Fruit fly (Drosophila melanogaster) whole organism, prepupa: ENCODE measurements around the gene VGlut.

ENCODE experiments used
- CG10669 ChIP-seq: fragments of 200-800 bp; sonication (Bioruptor generic); optimal IDR thresholded peaks from 3 replicates; lab custom pipeline; 2018; ENCODE audit warnings: missing biosample characterization, mild to moderate bottlenecking, missing genetic modification characterization, moderate library complexity
- CG11294 ChIP-seq: fragments of 200-800 bp; sonication (Bioruptor generic); IDR thresholded peaks from 2 replicates; pipeline ENCODE4 v1.3.6; 2022; ENCODE audit warnings: missing biosample characterization, missing genetic modification characterization
- CG11762 ChIP-seq: fragments of 200-800 bp; sonication (Bioruptor generic); optimal IDR thresholded peaks from 3 replicates; lab custom pipeline; 2016; ENCODE audit warnings: missing biosample characterization, missing genetic modification characterization; ENCODE audit not compliant: insufficient read depth
- CG11902 ChIP-seq: fragments of 200-800 bp; sonication (Bioruptor generic); optimal IDR thresholded peaks from 3 replicates; lab custom pipeline; 2016; ENCODE audit warnings: missing biosample characterization, missing genetic modification characterization
- CG15336 ChIP-seq: fragments of 200-800 bp; sonication (Bioruptor generic); IDR thresholded peaks from 2 replicates; pipeline ENCODE4 v1.3.6; 2022; ENCODE audit warnings: missing biosample characterization, missing genetic modification characterization
- CG1621 ChIP-seq: fragments of 200-800 bp; sonication (Bioruptor generic); optimal IDR thresholded peaks from 3 replicates; lab custom pipeline; 2018; ENCODE audit warnings: missing biosample characterization, mild to moderate bottlenecking, missing genetic modification characterization
- CG16779 ChIP-seq: fragments of 200-800 bp; sonication (Bioruptor generic); optimal IDR thresholded peaks from 3 replicates; lab custom pipeline; 2017; ENCODE audit warnings: missing biosample characterization, mild to moderate bottlenecking, missing genetic modification characterization
- CG3032 ChIP-seq: fragments of 200-800 bp; optimal IDR thresholded peaks from 2 replicates; lab custom pipeline; 2019; ENCODE audit warnings: missing biosample characterization, mild to moderate bottlenecking, missing genetic modification characterization, moderate library complexity
- CG31627 ChIP-seq: fragments of 200-800 bp; sonication (Bioruptor generic); optimal IDR thresholded peaks from 3 replicates; lab custom pipeline; 2016; ENCODE audit warnings: missing biosample characterization, missing genetic modification characterization
- CG32006 ChIP-seq: fragments of 200-800 bp; sonication (Bioruptor generic); optimal IDR thresholded peaks from 3 replicates; lab custom pipeline; 2017; ENCODE audit warnings: missing biosample characterization, mild to moderate bottlenecking, missing genetic modification characterization
- CG34406 ChIP-seq: fragments of 200-800 bp; sonication (Bioruptor generic); optimal IDR thresholded peaks from 3 replicates; lab custom pipeline; 2016; ENCODE audit warnings: missing biosample characterization, missing genetic modification characterization
- CG4318 ChIP-seq: fragments of 200-800 bp; sonication (Bioruptor generic); optimal IDR thresholded peaks from 3 replicates; lab custom pipeline; 2017; ENCODE audit warnings: missing biosample characterization, mild to moderate bottlenecking, missing genetic modification characterization
- CG6163 ChIP-seq: fragments of 200-800 bp; sonication (Bioruptor generic); IDR thresholded peaks from 3 replicates; pipeline ENCODE4 v1.3.6; 2022; ENCODE audit warnings: missing biosample characterization, missing genetic modification characterization
- CG6276 ChIP-seq: fragments of 200-800 bp; sonication (Bioruptor generic); optimal IDR thresholded peaks from 2 replicates; lab custom pipeline; 2017; ENCODE audit warnings: missing biosample characterization, mild to moderate bottlenecking, missing genetic modification characterization
- CG6808 ChIP-seq: fragments of 200-800 bp; sonication (Bioruptor generic); optimal IDR thresholded peaks from 3 replicates; lab custom pipeline; 2017; ENCODE audit warnings: missing biosample characterization, missing genetic modification characterization, mild to moderate bottlenecking, moderate library complexity, missing genetic modification reagents
- CG6854 ChIP-seq: fragments of 200-800 bp; sonication (Bioruptor generic); optimal IDR thresholded peaks from 2 replicates; lab custom pipeline; 2017; ENCODE audit warnings: missing biosample characterization, mild to moderate bottlenecking, missing genetic modification characterization
- CG7368 ChIP-seq: fragments of 200-800 bp; sonication (Bioruptor generic); optimal IDR thresholded peaks from 3 replicates; lab custom pipeline; 2016; ENCODE audit warnings: missing biosample characterization, missing genetic modification characterization
- CG8119 ChIP-seq: fragments of 200-800 bp; sonication (Bioruptor generic); IDR thresholded peaks from 3 replicates; pipeline ENCODE4 v1.3.6; 2022; ENCODE audit warnings: missing biosample characterization, missing genetic modification characterization
- CG8319 ChIP-seq: fragments of 200-800 bp; sonication (Bioruptor generic); optimal IDR thresholded peaks from 3 replicates; lab custom pipeline; 2016; ENCODE audit warnings: missing biosample characterization, missing genetic modification characterization
- CG8632 ChIP-seq: fragments of 200-800 bp; sonication (Bioruptor generic); optimal IDR thresholded peaks from 3 replicates; lab custom pipeline; 2016; ENCODE audit warnings: missing biosample characterization, missing genetic modification characterization
- Eip75B ChIP-seq: fragments of 200-800 bp; sonication (Bioruptor generic); optimal IDR thresholded peaks from 3 replicates; lab custom pipeline; 2016; ENCODE audit warnings: missing biosample characterization, missing genetic modification characterization
- Eip78C ChIP-seq: fragments of 200-800 bp; sonication (Bioruptor generic); peaks from one replicate; lab custom pipeline; 2016; ENCODE audit warnings: missing biosample characterization, missing genetic modification characterization
- Ets21C ChIP-seq: fragments of 200-800 bp; sonication (Bioruptor generic); optimal IDR thresholded peaks from 3 replicates; lab custom pipeline; 2016; ENCODE audit warnings: missing biosample characterization, missing genetic modification characterization
- Ets96B ChIP-seq: fragments of 200-800 bp; optimal IDR thresholded peaks from 2 replicates; lab custom pipeline; 2019; ENCODE audit warnings: missing biosample characterization, mild to moderate bottlenecking, missing genetic modification characterization, moderate library complexity
- Hr39 ChIP-seq: fragments of 200-800 bp; sonication (Bioruptor generic); optimal IDR thresholded peaks from 2 replicates; lab custom pipeline; 2016; ENCODE audit warnings: missing biosample characterization, missing genetic modification characterization
- Lpt ChIP-seq: fragments of 200-800 bp; sonication (Bioruptor generic); optimal IDR thresholded peaks from 3 replicates; lab custom pipeline; 2016; ENCODE audit warnings: missing biosample characterization, missing genetic modification characterization
- Met ChIP-seq: fragments of 200-800 bp; sonication (Bioruptor generic); optimal IDR thresholded peaks from 3 replicates; lab custom pipeline; 2016; ENCODE audit warnings: missing biosample characterization, missing genetic modification characterization
- OdsH ChIP-seq: fragments of 200-800 bp; sonication (Bioruptor generic); optimal IDR thresholded peaks from 3 replicates; lab custom pipeline; 2016; ENCODE audit warnings: missing biosample characterization, missing genetic modification characterization
- Smox ChIP-seq: fragments of 200-800 bp; sonication (Bioruptor generic); optimal IDR thresholded peaks from 3 replicates; lab custom pipeline; 2016; ENCODE audit warnings: missing biosample characterization, missing genetic modification characterization
- Sox102F ChIP-seq: fragments of 200-800 bp; sonication (Bioruptor generic); optimal IDR thresholded peaks from 2 replicates; lab custom pipeline; 2016; ENCODE audit warnings: missing biosample characterization, mild to moderate bottlenecking, missing genetic modification characterization
- Sox14 ChIP-seq: fragments of 200-800 bp; sonication (Bioruptor generic); optimal IDR thresholded peaks from 3 replicates; lab custom pipeline; 2016; ENCODE audit warnings: missing biosample characterization, missing genetic modification characterization
- acj6 ChIP-seq: fragments of 200-800 bp; sonication (Bioruptor generic); optimal IDR thresholded peaks from 3 replicates; lab custom pipeline; 2016; ENCODE audit warnings: missing biosample characterization, missing genetic modification characterization
- cyc ChIP-seq: fragments of 200-800 bp; sonication (Bioruptor generic); optimal IDR thresholded peaks from 3 replicates; lab custom pipeline; 2016; ENCODE audit warnings: missing biosample characterization, missing genetic modification characterization
- dac ChIP-seq: fragments of 200-800 bp; sonication (Bioruptor generic); optimal IDR thresholded peaks from 2 replicates; lab custom pipeline; 2017; ENCODE audit warnings: missing biosample characterization, mild to moderate bottlenecking, missing genetic modification characterization
- dsx ChIP-seq: fragments of 200-800 bp; optimal IDR thresholded peaks from 3 replicates; lab custom pipeline; 2019; ENCODE audit warnings: missing biosample characterization, mild to moderate bottlenecking, missing genetic modification characterization, moderate library complexity; ENCODE audit not compliant: poor library complexity, severe bottlenecking
- eg ChIP-seq: fragments of 200-800 bp; sonication (Bioruptor generic); IDR thresholded peaks from 3 replicates; pipeline ENCODE4 v1.3.6; 2022; ENCODE audit warnings: missing biosample characterization, missing genetic modification characterization
- esn ChIP-seq: fragments of 200-800 bp; sonication (Bioruptor generic); optimal IDR thresholded peaks from 2 replicates; lab custom pipeline; 2016; ENCODE audit warnings: missing biosample characterization, mild to moderate bottlenecking, missing genetic modification characterization, moderate library complexity
- fd59A ChIP-seq: fragments of 200-800 bp; sonication (Bioruptor generic); optimal IDR thresholded peaks from 2 replicates; lab custom pipeline; 2017; ENCODE audit warnings: missing biosample characterization, mild to moderate bottlenecking, missing genetic modification characterization, missing genetic modification reagents
- net ChIP-seq: fragments of 200-800 bp; sonication (Bioruptor generic); optimal IDR thresholded peaks from 3 replicates; lab custom pipeline; 2016; ENCODE audit warnings: missing biosample characterization, missing genetic modification characterization
- pdm3 ChIP-seq: fragments of 200-800 bp; sonication (Bioruptor generic); optimal IDR thresholded peaks from 3 replicates; lab custom pipeline; 2016; ENCODE audit warnings: missing biosample characterization, missing genetic modification characterization
- salr ChIP-seq, 2 experiments: fragments of 200-800 bp; sonication (Bioruptor generic); optimal IDR thresholded peaks; 3 replicates each; lab custom pipeline; 2016 to 2018; ENCODE audit warnings: missing biosample characterization in 2 of 2, missing genetic modification characterization in 2 of 2, mild to moderate bottlenecking in 1 of 2
- spab ChIP-seq: fragments of 200-800 bp; sonication (Bioruptor generic); optimal IDR thresholded peaks from 2 replicates; lab custom pipeline; 2017; ENCODE audit warnings: missing biosample characterization, mild to moderate bottlenecking, missing genetic modification characterization, missing genetic modification reagents
- ss ChIP-seq, 2 experiments: fragments of 200-800 bp; sonication (Bioruptor generic); optimal IDR thresholded peaks; 2 replicates in 1 of 2; 3 replicates in 1 of 2; lab custom pipeline; 2017 to 2018; ENCODE audit warnings: mild to moderate bottlenecking in 2 of 2, missing biosample characterization in 2 of 2, missing genetic modification characterization in 2 of 2, moderate library complexity in 1 of 2
- svp ChIP-seq: fragments of 200-800 bp; sonication (Bioruptor generic); peaks from one replicate; lab custom pipeline; 2016; ENCODE audit warnings: missing biosample characterization, missing genetic modification characterization
- topi ChIP-seq: fragments of 200-800 bp; sonication (Bioruptor generic); optimal IDR thresholded peaks from 3 replicates; lab custom pipeline; 2016; ENCODE audit warnings: missing biosample characterization, missing genetic modification characterization

The VGlut gene

dm6 chr2L:2390589-2390988 is 9.5 kb upstream of the VGlut start, which contains the start of gene CG43750:
Gene CG43750, minus strand, starts transcription at chr2L:2390689.
- TF ChIP-seq CG11294 (no peak), Sox14 (no peak), eg (GFP tag; lab: Robert Waterston, UW) (no peak), CG8319 (GFP tag; lab: Kevin White, UChicago) (no peak), Lpt (GFP tag; lab: Kevin White, UChicago) (no peak), Ets21C (GFP tag; lab: Kevin White, UChicago) (no peak), CG3032 (tag; lab: Kevin White, UChicago) (no peak)

dm6 chr2L:2391321-2391720 is 8.8 kb upstream of the VGlut start, which contains the start of gene CG46448:
Gene CG46448, plus strand, starts transcription at chr2L:2391660.
- TF ChIP-seq CG11294, result no peak
- no peak for TF ChIP-seq ss (GFP tag; optimal IDR thresholded peaks at IDR 0.05; lab: Kevin White, UChicago)
- TF ChIP-seq topi (GFP tag; lab: Kevin White, UChicago), result no peak
- TF ChIP-seq dsx (GFP tag; lab: Kevin White, UChicago), result no peak
- TF ChIP-seq esn (GFP tag; lab: Kevin White, UChicago), result no peak
- TF ChIP-seq CG6163 (GFP tag; lab: Robert Waterston, UW), result no peak
- no peak for TF ChIP-seq net (GFP tag; lab: Kevin White, UChicago)
- TF ChIP-seq Lpt (GFP tag; lab: Kevin White, UChicago), result no peak
- TF ChIP-seq OdsH (GFP tag; lab: Kevin White, UChicago), result no peak
- TF ChIP-seq CG6854, result no peak
- no peak for TF ChIP-seq CG6808 (GFP tag; lab: Kevin White, UChicago)
- TF ChIP-seq acj6 (GFP tag; lab: Kevin White, UChicago), result no peak
- TF ChIP-seq CG11902 (GFP tag; lab: Kevin White, UChicago), result no peak
- TF ChIP-seq CG10669 (GFP tag; lab: Kevin White, UChicago), result no peak
- no peak for TF ChIP-seq CG8119 (GFP tag; lab: Robert Waterston, UW)
- no peak for TF ChIP-seq salr (GFP tag; optimal IDR thresholded peaks at IDR 0.05; lab: Kevin White, UChicago)
- no peak for TF ChIP-seq CG34406 (GFP tag; lab: Kevin White, UChicago)
- no peak for TF ChIP-seq Hr39
- TF ChIP-seq CG3032 (tag; lab: Kevin White, UChicago), result no peak
- TF ChIP-seq Met (GFP tag; lab: Kevin White, UChicago), result no peak

- TF ChIP-seq pdm3, result no peak
- TF ChIP-seq CG7368 (GFP tag; lab: Kevin White, UChicago), result no peak
- TF ChIP-seq CG11902 (GFP tag; lab: Kevin White, UChicago), result no peak
- peak; percentile 51 for TF ChIP-seq svp
- peak; percentile 38 for TF ChIP-seq Eip78C (GFP tag; lab: Kevin White, UChicago)
- no peak for TF ChIP-seq Eip75B (GFP tag; lab: Kevin White, UChicago)
Measured at dm6 chr2L:2394872-2395271, 5.2 kb upstream of the VGlut start.

- TF ChIP-seq CG3032 (tag; lab: Kevin White, UChicago) (no peak), CG34406 (GFP tag; lab: Kevin White, UChicago) (no peak), CG6276 (GFP tag; lab: Kevin White, UChicago) (no peak), CG31627 (GFP tag; lab: Kevin White, UChicago) (peak; percentile 8), CG4318 (GFP tag; lab: Kevin White, UChicago) (no peak), CG11762 (no peak), Eip75B (GFP tag; lab: Kevin White, UChicago) (no peak), svp (peak; percentile 39), spab (GFP tag; lab: Kevin White, UChicago) (no peak), CG8119 (GFP tag; lab: Robert Waterston, UW) (no peak), CG8319 (GFP tag; lab: Kevin White, UChicago) (no peak), CG15336 (GFP tag; lab: Robert Waterston, UW) (no peak), fd59A (GFP tag; lab: Kevin White, UChicago) (no peak), CG32006 (GFP tag; lab: Kevin White, UChicago) (no peak), CG6163 (GFP tag; lab: Robert Waterston, UW) (peak; percentile 57; the same call in 1 of the 3 replicates), Smox (GFP tag; lab: Kevin White, UChicago) (peak; percentile 26), Lpt (GFP tag; lab: Kevin White, UChicago) (no peak), Sox14 (no peak), Eip78C (GFP tag; lab: Kevin White, UChicago) (peak; percentile 57), CG16779 (tag; lab: Kevin White, UChicago) (no peak), Sox102F (GFP tag; lab: Kevin White, UChicago) (no peak), cyc (GFP tag; lab: Kevin White, UChicago) (peak; percentile 19), Hr39 (no peak), dac (GFP tag; lab: Kevin White, UChicago) (no peak), CG8632 (no peak), Ets96B (tag; lab: Kevin White, UChicago) (no peak), CG1621 (tag; lab: Kevin White, UChicago) (no peak), esn (GFP tag; lab: Kevin White, UChicago) (no peak)
Measured at dm6 chr2L:2397080-2397479, 3.0 kb upstream of the VGlut start.
